Worm (Caenorhabditis elegans) whole organism, early embryonic: ENCODE measurements around the gene F57F4.2.

ENCODE experiments used
- ama-1 ChIP-seq: fragments of 150-350 bp; optimal IDR thresholded peaks from 2 replicates; lab custom pipeline; 2014
- hmg-4 ChIP-seq: fragments of 200-800 bp; sonication (Bioruptor generic); optimal IDR thresholded peaks from 2 replicates; lab custom pipeline; 2018; ENCODE audit warnings: mild to moderate bottlenecking, missing genetic modification characterization, missing compliant biosample characterization
- sea-1 ChIP-seq: fragments of 200-800 bp; sonication (Bioruptor generic); conservative IDR thresholded peaks from 2 replicates; pipeline ENCODE4 v1.3.6; 2022; ENCODE audit warnings: missing genetic modification characterization, missing compliant biosample characterization

DNA sequence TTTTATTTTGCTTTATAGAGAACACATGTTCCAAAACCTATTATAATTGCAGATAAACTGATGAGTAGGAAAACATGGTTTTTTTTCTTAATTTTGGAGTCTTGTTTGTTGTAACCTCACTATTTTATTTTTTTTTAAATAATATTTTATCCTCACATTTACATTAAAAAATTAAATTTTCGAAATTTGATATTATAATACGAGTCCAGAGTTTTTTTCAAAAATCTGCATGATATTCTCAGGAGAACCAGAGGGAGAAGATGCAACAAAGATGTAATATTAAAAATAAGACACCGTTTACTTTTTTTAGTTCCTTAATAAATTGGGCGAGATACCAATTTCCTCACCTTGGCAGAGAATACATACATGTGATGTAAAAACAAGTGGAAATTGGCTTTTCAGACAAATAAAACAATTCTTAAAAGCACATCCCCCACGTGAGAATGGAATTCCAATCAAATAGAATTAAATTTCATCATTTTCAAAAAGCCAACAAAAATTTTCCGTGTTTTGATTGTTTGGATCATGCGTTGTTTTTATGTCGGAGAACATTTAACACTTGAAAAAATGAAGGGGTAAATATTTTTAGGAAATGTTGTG is 3.8 kb downstream of the F57F4.2 start:
- TF ChIP-seq sea-1 (GFP tag; lab: Robert Waterston, UW) (no peak), hmg-4 (no peak), ama-1 (lab: Kevin White, UChicago) (no peak)
